Worm (Caenorhabditis elegans) whole organism, young adult: Measurements from ENCODE around the gene F22F7.12.

Experiments
- aptf-2 ChIP-seq: fragments of 200-800 bp; sonication (Bioruptor generic); conservative IDR thresholded peaks from 2 replicates; pipeline ENCODE4 v1.3.6; 2022; ENCODE audit warnings: missing genetic modification reagents, missing genetic modification characterization, missing compliant biosample characterization
- repo-1 ChIP-seq: sonication (generic microtip); optimal IDR thresholded peaks from 2 replicates; lab custom pipeline; 2017; ENCODE audit warnings: mild to moderate bottlenecking, missing genetic modification characterization, missing compliant biosample characterization
- snpc-4 ChIP-seq, 5 experiments: fragments of 150-350 bp in 1 of 5; sonication (generic microtip) in 4 of 5; optimal IDR thresholded peaks; 2 replicates each; lab custom pipeline; 2014 to 2018; ENCODE audit warnings: missing genetic modification characterization in 5 of 5, missing biosample characterization in 3 of 5, antibody characterized with exemption in 2 of 5, mild to moderate bottlenecking in 2 of 5, missing compliant biosample characterization in 2 of 5, missing genotype in 2 of 5, moderate library complexity in 2 of 5, missing genetic modification reagents in 1 of 5

ce11 chrV:2099040-2099439 lies 45.3 kb downstream of the F22F7.12 start, which contains the start of gene F36F12.7:
- TF ChIP-seq aptf-2 (GFP tag; lab: Robert Waterston, UW) (no peak), repo-1 (tag; lab: Kevin White, UChicago) (no peak), snpc-4 (GFP tag; optimal IDR thresholded peaks at IDR 0.05; lab: Kevin White, UChicago) (no peak), snpc-4 (tag; optimal IDR thresholded peaks at IDR 0.05; lab: Kevin White, UChicago) (no peak)
